Worm (Caenorhabditis elegans) whole organism, L4 larva: ENCODE measurements around the gene F46G10.1.

Experiments
- D1046.2 ChIP-seq: fragments of 200-800 bp; sonication (Bioruptor generic); IDR thresholded peaks from 2 replicates; pipeline ENCODE4 v1.3.6; 2022; ENCODE audit warnings: missing genetic modification characterization, missing compliant biosample characterization
- F10B5.3 ChIP-seq: sonication (generic microtip); optimal IDR thresholded peaks from 2 replicates; lab custom pipeline; 2016; ENCODE audit warnings: mild to moderate bottlenecking, missing genetic modification characterization, missing compliant biosample characterization
- F44E2.7 ChIP-seq: fragments of 200-800 bp; sonication (Bioruptor generic); IDR thresholded peaks from 2 replicates; pipeline ENCODE4 v2.1.2; 2022; ENCODE audit warnings: missing genetic modification characterization, missing compliant biosample characterization
- T20F7.1 ChIP-seq: fragments of 200-800 bp; sonication (Bioruptor generic); optimal IDR thresholded peaks from 2 replicates; lab custom pipeline; 2018; ENCODE audit warnings: mild to moderate bottlenecking, missing genetic modification characterization, missing compliant biosample characterization
- Y105C5A.15 ChIP-seq: fragments of 200-800 bp; sonication (Bioruptor generic); IDR thresholded peaks from 2 replicates; pipeline ENCODE4 v1.3.6; 2022; ENCODE audit warnings: missing genetic modification characterization, missing compliant biosample characterization
- Y5F2A.4 ChIP-seq: fragments of 200-800 bp; sonication (Bioruptor generic); optimal IDR thresholded peaks from 2 replicates; lab custom pipeline; 2018; ENCODE audit warnings: mild to moderate bottlenecking, missing genetic modification characterization, missing compliant biosample characterization
- ZK337.2 ChIP-seq: fragments of 200-800 bp; sonication (Bioruptor generic); IDR thresholded peaks from 2 replicates; pipeline ENCODE4 v1.3.6; 2022; ENCODE audit warnings: missing genetic modification reagents, missing genetic modification characterization, missing compliant biosample characterization
- aha-1 ChIP-seq: fragments of 150-350 bp; peaks from one replicate; lab custom pipeline; 2014; ENCODE audit warnings: missing biosample characterization, missing genetic modification characterization
- ama-1 ChIP-seq: fragments of 150-350 bp; optimal IDR thresholded peaks from 2 replicates; lab custom pipeline; 2014; ENCODE audit warnings: inconsistent platforms, mixed read lengths
- arid-1 ChIP-seq: fragments of 200-800 bp; sonication (Bioruptor generic); conservative IDR thresholded peaks from 2 replicates; pipeline ENCODE4 v1.3.6; 2022; ENCODE audit warnings: missing genetic modification reagents, missing genetic modification characterization, missing compliant biosample characterization
- attf-4 ChIP-seq: sonication (generic microtip); optimal IDR thresholded peaks from 3 replicates; lab custom pipeline; 2017; ENCODE audit warnings: missing biosample characterization, missing genetic modification characterization
- ceh-20 ChIP-seq: fragments of 200-800 bp; sonication (Bioruptor generic); IDR thresholded peaks from 2 replicates; pipeline ENCODE4 v1.3.6; 2022; ENCODE audit warnings: missing genetic modification reagents, missing genetic modification characterization, missing compliant biosample characterization
- ceh-62 ChIP-seq: sonication (generic microtip); optimal IDR thresholded peaks from 2 replicates; lab custom pipeline; 2017; ENCODE audit warnings: missing biosample characterization, missing genetic modification characterization
- ctbp-1 ChIP-seq: fragments of 200-800 bp; sonication (Bioruptor generic); IDR thresholded peaks from 2 replicates; pipeline ENCODE4 v1.3.6; 2022; ENCODE audit warnings: missing genetic modification reagents, missing genetic modification characterization, missing compliant biosample characterization
- daf-16 ChIP-seq, 3 experiments: sonication (generic microtip); optimal IDR thresholded peaks; 2 replicates each; lab custom pipeline; 2016 to 2017; ENCODE audit warnings: missing genetic modification characterization in 3 of 3, missing genetic modification reagents in 3 of 3, mild to moderate bottlenecking in 2 of 3, missing compliant biosample characterization in 2 of 3, missing biosample characterization in 1 of 3, moderate library complexity in 1 of 3
- daf-19 ChIP-seq: fragments of 200-800 bp; sonication (Bioruptor generic); conservative IDR thresholded peaks from 2 replicates; pipeline ENCODE4 v1.3.6; 2022; ENCODE audit warnings: missing genetic modification characterization, missing compliant biosample characterization
- daf-8 ChIP-seq: fragments of 200-800 bp; sonication (Bioruptor generic); IDR thresholded peaks from 2 replicates; pipeline ENCODE4 v1.3.6; 2022; ENCODE audit warnings: missing genetic modification characterization, missing compliant biosample characterization
- dmd-6 ChIP-seq: fragments of 200-800 bp; sonication (Bioruptor generic); IDR thresholded peaks from 2 replicates; pipeline ENCODE4 v1.3.6; 2022; ENCODE audit warnings: missing genetic modification reagents, missing genetic modification characterization, missing compliant biosample characterization
- dve-1 ChIP-seq: sonication (generic microtip); optimal IDR thresholded peaks from 2 replicates; lab custom pipeline; 2017; ENCODE audit warnings: antibody characterized with exemption, mild to moderate bottlenecking, missing genetic modification characterization, missing compliant biosample characterization; ENCODE audit not compliant: insufficient read depth
- egl-27 ChIP-seq: sonication (generic microtip); optimal IDR thresholded peaks from 3 replicates; lab custom pipeline; 2017; ENCODE audit warnings: missing biosample characterization, missing genetic modification reagents, missing genetic modification characterization
- egl-43 ChIP-seq: fragments of 200-800 bp; sonication (Bioruptor generic); IDR thresholded peaks from 2 replicates; pipeline ENCODE4 v1.3.6; 2022; ENCODE audit warnings: missing genetic modification reagents, missing genetic modification characterization, missing compliant biosample characterization
- hlh-11 ChIP-seq: fragments of 200-800 bp; sonication (Bioruptor generic); optimal IDR thresholded peaks from 2 replicates; lab custom pipeline; 2018; ENCODE audit warnings: mild to moderate bottlenecking, missing genetic modification characterization, missing compliant biosample characterization
- hlh-30 ChIP-seq: sonication (generic microtip); optimal IDR thresholded peaks from 2 replicates; lab custom pipeline; 2017; ENCODE audit warnings: antibody characterized with exemption, mild to moderate bottlenecking, missing genetic modification characterization, missing compliant biosample characterization; ENCODE audit not compliant: insufficient read depth
- hmg-1.1 ChIP-seq: fragments of 200-800 bp; sonication (Bioruptor generic); IDR thresholded peaks from 2 replicates; pipeline ENCODE4 v1.3.6; 2022; ENCODE audit warnings: missing genetic modification reagents, missing genetic modification characterization, missing compliant biosample characterization
- jun-1 ChIP-seq: fragments of 150-350 bp; optimal IDR thresholded peaks from 2 replicates; lab custom pipeline; 2014; ENCODE audit warnings: missing biosample characterization, missing genetic modification reagents, missing genetic modification characterization
- lin-29 ChIP-seq: fragments of 200-800 bp; sonication (Bioruptor generic); IDR thresholded peaks from 2 replicates; pipeline ENCODE4 v1.3.6; 2022; ENCODE audit warnings: missing genetic modification reagents, missing genetic modification characterization, missing compliant biosample characterization
- lin-39 ChIP-seq: fragments of 150-350 bp; optimal IDR thresholded peaks from 2 replicates; lab custom pipeline; 2014; ENCODE audit warnings: missing biosample characterization, missing genetic modification reagents, missing genetic modification characterization
- madf-5 ChIP-seq, 2 experiments: fragments of 200-800 bp; sonication (Bioruptor generic); IDR thresholded peaks; 2 replicates each; pipeline ENCODE4 v1.3.6; 2022; ENCODE audit warnings: missing compliant biosample characterization in 2 of 2, missing genetic modification characterization in 2 of 2
- madf-9 ChIP-seq: fragments of 200-800 bp; sonication (Bioruptor generic); conservative IDR thresholded peaks from 2 replicates; pipeline ENCODE4 v1.3.6; 2022; ENCODE audit warnings: missing genetic modification reagents, missing genetic modification characterization, missing compliant biosample characterization
- mdl-1 ChIP-seq, 2 experiments: fragments of 150-350 bp in 1 of 2; sonication (generic microtip) in 1 of 2; optimal IDR thresholded peaks; 2 replicates each; lab custom pipeline; 2014 to 2017; ENCODE audit warnings: missing biosample characterization in 2 of 2, missing genetic modification characterization in 2 of 2
- mep-1 ChIP-seq: fragments of 150-350 bp; sonication (generic microtip); optimal IDR thresholded peaks from 3 replicates; lab custom pipeline; 2014; ENCODE audit warnings: missing biosample characterization, missing genetic modification characterization
- mxl-2 ChIP-seq: fragments of 200-800 bp; sonication (Bioruptor generic); conservative IDR thresholded peaks from 2 replicates; pipeline ENCODE4 v1.3.6; 2022; ENCODE audit warnings: missing genetic modification reagents, missing genetic modification characterization, missing compliant biosample characterization
- mxl-3 ChIP-seq: fragments of 200-800 bp; sonication (Bioruptor generic); optimal IDR thresholded peaks from 2 replicates; lab custom pipeline; 2018; ENCODE audit warnings: mild to moderate bottlenecking, missing genetic modification characterization, missing compliant biosample characterization
- nhr-25 ChIP-seq: sonication (generic microtip); optimal IDR thresholded peaks from 2 replicates; lab custom pipeline; 2017; ENCODE audit warnings: missing genetic modification characterization, mild to moderate bottlenecking, missing compliant biosample characterization, antibody characterized with exemption, moderate library complexity, borderline replicate concordance; ENCODE audit not compliant: insufficient read depth
- nhr-28 ChIP-seq: fragments of 150-350 bp; optimal IDR thresholded peaks from 2 replicates; lab custom pipeline; 2014; ENCODE audit warnings: missing biosample characterization, missing genetic modification characterization
- nhr-76 ChIP-seq: fragments of 150-350 bp; optimal IDR thresholded peaks from 2 replicates; lab custom pipeline; 2014; ENCODE audit warnings: missing biosample characterization, missing genetic modification characterization
- nhr-77 ChIP-seq: fragments of 150-350 bp; optimal IDR thresholded peaks from 2 replicates; lab custom pipeline; 2014; ENCODE audit warnings: missing biosample characterization, missing genetic modification characterization
- php-3 ChIP-seq: fragments of 200-800 bp; sonication (Bioruptor generic); IDR thresholded peaks from 2 replicates; pipeline ENCODE4 v1.3.6; 2022; ENCODE audit warnings: missing genetic modification reagents, missing genetic modification characterization, missing compliant biosample characterization
- pqm-1 ChIP-seq: sonication (generic microtip); optimal IDR thresholded peaks from 2 replicates; lab custom pipeline; 2017; ENCODE audit warnings: missing biosample characterization, missing genetic modification characterization
- saeg-2 ChIP-seq: fragments of 200-800 bp; sonication (Bioruptor generic); IDR thresholded peaks from 2 replicates; pipeline ENCODE4 v1.3.6; 2022; ENCODE audit warnings: missing genetic modification reagents, missing genetic modification characterization, missing compliant biosample characterization
- tra-1 ChIP-seq: fragments of 200-800 bp; sonication (Bioruptor generic); IDR thresholded peaks from 2 replicates; pipeline ENCODE4 v1.3.6; 2022; ENCODE audit warnings: missing genetic modification reagents, missing genetic modification characterization, missing compliant biosample characterization
- unc-62 ChIP-seq, 3 experiments: fragments of 150-350 bp in 1 of 3; sonication (generic microtip); optimal IDR thresholded peaks in 2 of 3; peaks in 1 of 3; 1 replicate in 1 of 3; 2 replicates in 2 of 3; lab custom pipeline; 2014 to 2017; ENCODE audit warnings: missing biosample characterization in 3 of 3, missing genetic modification characterization in 3 of 3, missing genetic modification reagents in 3 of 3, missing genotype in 1 of 3
- zip-11 ChIP-seq: fragments of 200-800 bp; sonication (Bioruptor generic); IDR thresholded peaks from 2 replicates; pipeline ENCODE4 v1.3.6; 2022; ENCODE audit warnings: missing genetic modification characterization, missing compliant biosample characterization
- ztf-11 ChIP-seq: fragments of 150-350 bp; optimal IDR thresholded peaks from 2 replicates; lab custom pipeline; 2014; ENCODE audit warnings: missing biosample characterization, missing genetic modification characterization

Gene F46G10.1

ce11 chrX:13333835-13334234, 22.3 kb upstream of the F46G10.1 start, which contains the start of gene F46G10.4:
F46G10.4 (plus strand) TSS chrX:13334046.
- TF ChIP-seq dve-1 (tag; lab: Kevin White, UChicago) (peak; percentile 50), nhr-77 (tag; lab: Kevin White, UChicago) (peak; percentile 61), nhr-25 (tag; lab: Kevin White, UChicago) (no peak), ctbp-1 (GFP tag; lab: Robert Waterston, UW) (no peak), ama-1 (lab: Kevin White, UChicago) (no peak), hlh-30 (tag; lab: Kevin White, UChicago) (peak; percentile 3), Y5F2A.4 (GFP tag; lab: Kevin White, UChicago) (no peak), ceh-20 (GFP tag; lab: Robert Waterston, UW) (no peak), F10B5.3 (tag; lab: Kevin White, UChicago) (no peak), lin-29 (GFP tag; lab: Robert Waterston, UW) (no peak), D1046.2 (GFP tag; lab: Robert Waterston, UW) (no peak), mep-1 (tag; lab: Kevin White, UChicago) (no peak), mxl-2 (GFP tag; lab: Robert Waterston, UW) (no peak), daf-8 (GFP tag; lab: Robert Waterston, UW) (no peak), zip-11 (no peak), T20F7.1 (GFP tag; lab: Kevin White, UChicago) (no peak), madf-9 (GFP tag; lab: Robert Waterston, UW) (no peak), dmd-6 (GFP tag; lab: Robert Waterston, UW) (peak; percentile 79), arid-1 (GFP tag; lab: Robert Waterston, UW) (no peak), egl-43 (GFP tag; lab: Robert Waterston, UW) (no peak), tra-1 (GFP tag; lab: Robert Waterston, UW) (0 out of 2 replicates have a peak, but pooled peaks have one; percentile 29), daf-19 (GFP tag; lab: Robert Waterston, UW) (no peak), daf-16 (GFP tag; optimal IDR thresholded peaks at IDR 0.05; lab: Kevin White, UChicago) (no peak), daf-16 (tag; optimal IDR thresholded peaks at IDR 0.05; lab: Kevin White, UChicago) (peak; percentile 81), hlh-11 (peak; percentile 79), unc-62 (GFP tag; optimal IDR thresholded peaks at IDR 0.05 in 1 of 2; lab: Kevin White, UChicago) (no peak), unc-62 (tag; optimal IDR thresholded peaks at IDR 0.05; lab: Kevin White, UChicago) (no peak), php-3 (GFP tag; lab: Robert Waterston, UW) (0 out of 2 replicates have a peak, but pooled peaks have one; percentile 23), nhr-28 (peak; percentile 55), mxl-3 (GFP tag; lab: Kevin White, UChicago) (peak; percentile 8), mdl-1 (tag; optimal IDR thresholded peaks at IDR 0.05; lab: Kevin White, UChicago) (peak in 1 of 2 experiments; percentile 41), pqm-1 (tag; lab: Kevin White, UChicago) (peak; percentile 90)

ce11 chrX:13331386-13331785, 19.8 kb upstream of the F46G10.1 start, which contains the start of gene sir-2.3:
sir-2.3 (plus strand) TSS chrX:13331686.
- peak; percentile 40 for TF ChIP-seq aha-1 (tag; lab: Kevin White, UChicago)
- no peak for TF ChIP-seq jun-1 (tag; lab: Kevin White, UChicago)

DNA sequence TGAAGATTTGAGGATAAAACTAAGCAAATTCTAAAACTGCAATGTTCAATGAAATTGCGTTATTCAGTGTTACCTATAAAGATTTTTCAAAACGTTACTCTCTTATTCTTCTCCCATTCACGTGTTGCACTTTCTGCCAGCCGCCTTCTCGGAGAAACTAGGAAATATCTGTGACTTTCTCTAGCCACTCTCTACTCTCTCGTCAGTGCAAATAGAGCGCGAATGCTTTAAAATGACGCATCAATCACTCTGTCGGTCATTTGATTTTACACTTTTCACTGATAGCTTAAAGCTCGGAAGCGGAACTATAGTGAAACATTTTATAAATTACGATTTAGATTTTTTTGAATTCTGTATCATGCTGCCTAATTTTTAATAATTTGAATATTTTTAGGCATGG, 17.3 kb upstream of the F46G10.1 start:
- TF ChIP-seq mdl-1 (tag; optimal IDR thresholded peaks at IDR 0.05; lab: Kevin White, UChicago) (peak; percentile 43 to 89), madf-5 (GFP tag; IDR thresholded peaks at IDR 0.05; lab: Robert Waterston, UW) (no peak), pqm-1 (tag; lab: Kevin White, UChicago) (peak; percentile 11), mep-1 (tag; lab: Kevin White, UChicago) (peak; percentile 88), Y105C5A.15 (GFP tag; lab: Robert Waterston, UW) (no peak), daf-16 (GFP tag; optimal IDR thresholded peaks at IDR 0.05; lab: Kevin White, UChicago) (no peak), daf-16 (tag; optimal IDR thresholded peaks at IDR 0.05; lab: Kevin White, UChicago) (peak; percentile 30), unc-62 (GFP tag; optimal IDR thresholded peaks at IDR 0.05 in 1 of 2; lab: Kevin White, UChicago) (peak in 1 of 2 experiments; percentile 99), unc-62 (tag; optimal IDR thresholded peaks at IDR 0.05; lab: Kevin White, UChicago) (no peak), F44E2.7 (no peak), saeg-2 (no peak), mxl-3 (GFP tag; lab: Kevin White, UChicago) (peak; percentile 69), ceh-62 (tag; lab: Kevin White, UChicago) (no peak), egl-27 (tag; lab: Kevin White, UChicago) (no peak), dve-1 (tag; lab: Kevin White, UChicago) (peak; percentile 80), hmg-1.1 (peak; percentile 39; the same call in 1 of the 2 replicates), tra-1 (GFP tag; lab: Robert Waterston, UW) (peak; percentile 29; the same call in 1 of the 2 replicates), nhr-76 (tag; lab: Kevin White, UChicago) (no peak), ceh-20 (GFP tag; lab: Robert Waterston, UW) (peak; percentile 72), ztf-11 (tag; lab: Kevin White, UChicago) (no peak), lin-39 (tag; lab: Kevin White, UChicago) (peak; percentile 37), ZK337.2 (no peak), attf-4 (tag; lab: Kevin White, UChicago) (no peak), nhr-28 (peak; percentile 92)
